Worm (Caenorhabditis elegans) whole organism, midembryonic: ENCODE measurements around the gene F35D2.6.

Experiments used
- T22C8.4 ChIP-seq: fragments of 200-800 bp; sonication (Bioruptor generic); IDR thresholded peaks from 2 replicates; pipeline ENCODE4 v1.3.6; 2022; ENCODE audit warnings: missing genetic modification characterization, missing compliant biosample characterization
- cog-1 ChIP-seq: sonication (generic microtip); optimal IDR thresholded peaks from 2 replicates; lab custom pipeline; 2016; ENCODE audit warnings: missing genetic modification characterization, missing compliant biosample characterization
- flt-1 ChIP-seq: fragments of 200-800 bp; sonication (Bioruptor generic); IDR thresholded peaks from 2 replicates; pipeline ENCODE4 v1.3.6; 2022; ENCODE audit warnings: missing genetic modification characterization, missing compliant biosample characterization
- klf-2 ChIP-seq: fragments of 200-800 bp; sonication (Bioruptor generic); conservative IDR thresholded peaks from 2 replicates; pipeline ENCODE4 v1.3.6; 2022; ENCODE audit warnings: missing genetic modification reagents, missing genetic modification characterization, missing compliant biosample characterization
- med-1 ChIP-seq: sonication (generic microtip); optimal IDR thresholded peaks from 2 replicates; lab custom pipeline; 2017; ENCODE audit warnings: missing genetic modification characterization, mild to moderate bottlenecking, missing compliant biosample characterization, antibody characterized with exemption, missing genetic modification reagents; ENCODE audit not compliant: insufficient read depth
- ref-1 ChIP-seq: fragments of 200-800 bp; sonication (Bioruptor generic); conservative IDR thresholded peaks from 2 replicates; pipeline ENCODE4 v1.3.6; 2022; ENCODE audit warnings: missing genetic modification reagents, missing genetic modification characterization, missing compliant biosample characterization
- tab-1 ChIP-seq: fragments of 200-800 bp; sonication (Bioruptor generic); IDR thresholded peaks from 2 replicates; pipeline ENCODE4 v1.3.6; 2022; ENCODE audit warnings: missing genetic modification characterization, missing compliant biosample characterization
- ztf-23 ChIP-seq: fragments of 200-800 bp; sonication (Bioruptor generic); IDR thresholded peaks from 2 replicates; pipeline ENCODE4 v1.3.6; 2022; ENCODE audit warnings: missing genetic modification reagents, missing genetic modification characterization, missing compliant biosample characterization
- ztf-29 ChIP-seq: fragments of 200-800 bp; sonication (Bioruptor generic); IDR thresholded peaks from 2 replicates; pipeline ENCODE4 v1.3.6; 2022; ENCODE audit warnings: missing genetic modification reagents, missing genetic modification characterization, missing compliant biosample characterization

DNA sequence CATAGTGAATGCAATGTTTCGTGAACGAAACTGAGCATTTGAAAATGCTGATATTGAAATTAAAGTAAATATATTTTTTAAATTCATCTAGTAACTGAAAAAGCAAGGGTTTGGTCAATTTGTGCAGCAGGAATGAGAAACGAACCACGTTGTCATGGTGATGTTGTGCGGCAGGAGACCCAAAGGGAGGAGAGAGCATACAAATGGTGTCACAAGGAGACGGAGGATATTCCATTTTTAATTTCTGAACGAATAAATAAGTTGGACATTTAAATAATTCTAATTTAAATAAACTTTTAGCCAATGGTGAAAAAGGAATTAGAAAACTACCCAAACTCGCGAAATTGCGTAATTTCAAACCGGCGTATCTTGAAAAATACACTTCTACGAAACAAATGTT lies 6.0 kb downstream of the F35D2.6 start, which contains the start of gene mks-3:
- no peak for TF ChIP-seq med-1
- TF ChIP-seq tab-1 (GFP tag; lab: Robert Waterston, UW) = no peak
- no peak for TF ChIP-seq ztf-23 (GFP tag; lab: Robert Waterston, UW)
- TF ChIP-seq flt-1 = no peak
- no peak for TF ChIP-seq ref-1
- TF ChIP-seq klf-2 (GFP tag; lab: Robert Waterston, UW) = no peak
- no peak for TF ChIP-seq cog-1 (tag; lab: Kevin White, UChicago)
- TF ChIP-seq ztf-29 = no peak
- TF ChIP-seq T22C8.4 (GFP tag; lab: Robert Waterston, UW) = no peak
